Fruit fly (Drosophila melanogaster): ENCODE results near the gene flr.

flr gene

dm6 chr3L:13412200-13412885 is at the start of gene flr, which contains the start of gene CG10222:
flr (plus strand) TSS chr3L:13412843.
CG10222 (minus strand) TSS chr3L:13412453.
- TF ChIP-seq CG17801 (GFP tag; optimal IDR thresholded peaks at IDR 0.05; ENCODE audit: partially characterized antibody): no peak

DNA sequence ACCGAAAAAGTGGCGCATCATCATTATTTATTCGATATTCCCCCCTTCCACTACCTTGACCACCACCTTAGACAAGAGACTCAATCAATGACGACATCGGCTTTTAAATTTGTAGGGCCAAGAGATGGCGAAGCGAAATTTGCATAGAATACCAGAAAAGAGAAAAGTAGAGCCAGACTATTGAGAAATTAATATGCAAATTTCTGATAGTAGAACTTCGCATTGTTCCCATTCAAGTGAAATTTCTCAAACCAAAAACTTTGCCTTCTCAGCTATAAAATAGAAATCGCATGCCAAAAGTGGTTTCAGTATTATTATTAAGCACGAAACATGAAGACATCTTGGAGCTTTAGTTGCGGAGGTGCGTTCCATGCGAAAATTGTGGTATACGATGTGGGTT is 35.0 kb upstream of the flr start, which contains the start of gene CG14111:
Gene CG14111 (plus strand): TSS at position 301 of the 400 bp plus-strand sequence.
- TF ChIP-seq CG17801 (GFP tag; optimal IDR thresholded peaks at IDR 0.05; ENCODE audit: partially characterized antibody): no peak

- no peak for TF ChIP-seq CG17801 (GFP tag; optimal IDR thresholded peaks at IDR 0.05; ENCODE audit: partially characterized antibody)
These were observed 34.4 kb upstream of the flr start, which contains the start of gene SNCF for dm6 chr3L:13378202-13378601. SNCF (plus strand) TSS chr3L:13378583.

- TF ChIP-seq CG17801 (GFP tag; optimal IDR thresholded peaks at IDR 0.05; ENCODE audit: partially characterized antibody): no peak
These were observed 31.5 kb upstream of the flr start, which contains the start of gene CG14107 for dm6 chr3L:13381160-13381559. CG14107 (minus strand) TSS chr3L:13381346.

dm6 chr3L:13382061-13382815 is 30.4 kb upstream of the flr start, which contains the start of gene ImpL1:
ImpL1 (plus strand) TSS chr3L:13382765.
- no peak for TF ChIP-seq CG17801 (GFP tag; optimal IDR thresholded peaks at IDR 0.05; ENCODE audit: partially characterized antibody)

dm6 chr3L:13384489-13384888 is 28.2 kb upstream of the flr start, which contains the start of gene CG14110:
CG14110 (plus strand) TSS chr3L:13384789.
- no peak for TF ChIP-seq CG17801 (GFP tag; optimal IDR thresholded peaks at IDR 0.05; ENCODE audit: partially characterized antibody)

DNA sequence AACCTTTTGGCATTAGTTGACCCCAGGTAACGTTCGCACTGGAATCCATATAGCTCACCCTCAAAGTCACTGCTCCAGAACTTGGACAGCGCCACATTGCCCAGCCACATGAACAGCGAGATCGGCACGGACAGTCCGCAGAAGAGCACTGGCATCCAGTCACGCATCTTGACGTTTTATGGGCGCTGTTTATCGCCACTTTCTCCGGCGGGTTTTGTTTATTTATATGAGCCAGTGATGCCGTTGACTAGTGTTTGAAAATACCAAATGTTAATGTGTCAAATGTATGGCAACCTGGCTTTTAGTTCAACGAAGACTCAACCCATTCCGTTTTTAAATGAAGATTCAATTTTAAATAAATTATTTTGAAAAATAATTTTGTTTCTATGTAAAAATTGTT is 25.0 kb upstream of the flr start, which contains the start of gene CG10171:
Gene CG10171 (minus strand): TSS at position 300 of the 400 bp plus-strand sequence.
- TF ChIP-seq CG17801 (GFP tag; optimal IDR thresholded peaks at IDR 0.05; ENCODE audit: partially characterized antibody): no peak

DNA sequence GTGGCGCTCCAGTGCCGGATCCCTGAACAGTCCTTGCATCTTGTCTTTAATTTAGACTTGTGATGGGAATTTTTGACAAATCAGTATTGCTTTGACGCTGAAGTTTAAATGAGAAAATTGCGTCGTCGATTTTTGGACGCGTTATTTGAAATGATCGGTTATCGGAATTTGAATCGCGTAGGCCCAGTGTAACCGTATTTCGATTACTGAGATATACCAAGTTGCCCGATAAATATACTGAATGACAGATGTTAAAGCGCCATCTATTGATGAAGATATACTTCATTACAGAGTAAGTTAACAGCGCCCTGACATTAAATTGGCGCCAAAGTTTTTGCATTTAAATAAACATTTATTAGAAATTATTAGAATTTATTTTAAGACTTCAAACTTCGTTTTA is 22.8 kb upstream of the flr start, which contains the start of gene Poc1:
Gene Poc1 (minus strand): TSS at position 173 of the 400 bp plus-strand sequence.
- no peak for TF ChIP-seq CG17801 (GFP tag; optimal IDR thresholded peaks at IDR 0.05; ENCODE audit: partially characterized antibody)

DNA sequence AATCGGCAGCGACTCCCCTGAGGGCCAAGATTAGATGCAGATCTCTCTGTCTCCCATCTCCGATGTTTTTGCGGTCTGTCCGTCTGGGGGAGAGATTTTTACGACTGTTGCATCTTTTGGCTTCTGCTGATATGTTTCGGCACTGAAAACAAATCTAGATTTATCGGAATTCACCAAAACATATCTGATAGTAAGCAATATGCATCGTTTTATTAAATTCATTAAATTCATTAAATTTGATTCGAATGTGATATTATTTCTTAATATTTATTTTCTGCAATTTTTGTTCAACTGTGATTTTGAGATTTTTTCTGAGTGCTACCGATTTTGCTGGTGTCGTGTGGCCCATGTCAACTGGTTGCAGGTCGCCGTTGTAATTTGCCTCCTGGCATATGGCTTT is 19.1 kb upstream of the flr start:
- TF ChIP-seq CG17801 (GFP tag; optimal IDR thresholded peaks at IDR 0.05; ENCODE audit: partially characterized antibody): no peak

- no peak for TF ChIP-seq CG17801 (GFP tag; optimal IDR thresholded peaks at IDR 0.05; ENCODE audit: partially characterized antibody)
These were observed 15.0 kb upstream of the flr start for dm6 chr3L:13397656-13398055.

dm6 chr3L:13400872-13401418 is 11.7 kb upstream of the flr start, which contains the start of gene sens:
sens (minus strand) TSS chr3L:13401125.
- no peak for TF ChIP-seq CG17801 (GFP tag; optimal IDR thresholded peaks at IDR 0.05; ENCODE audit: partially characterized antibody)

DNA sequence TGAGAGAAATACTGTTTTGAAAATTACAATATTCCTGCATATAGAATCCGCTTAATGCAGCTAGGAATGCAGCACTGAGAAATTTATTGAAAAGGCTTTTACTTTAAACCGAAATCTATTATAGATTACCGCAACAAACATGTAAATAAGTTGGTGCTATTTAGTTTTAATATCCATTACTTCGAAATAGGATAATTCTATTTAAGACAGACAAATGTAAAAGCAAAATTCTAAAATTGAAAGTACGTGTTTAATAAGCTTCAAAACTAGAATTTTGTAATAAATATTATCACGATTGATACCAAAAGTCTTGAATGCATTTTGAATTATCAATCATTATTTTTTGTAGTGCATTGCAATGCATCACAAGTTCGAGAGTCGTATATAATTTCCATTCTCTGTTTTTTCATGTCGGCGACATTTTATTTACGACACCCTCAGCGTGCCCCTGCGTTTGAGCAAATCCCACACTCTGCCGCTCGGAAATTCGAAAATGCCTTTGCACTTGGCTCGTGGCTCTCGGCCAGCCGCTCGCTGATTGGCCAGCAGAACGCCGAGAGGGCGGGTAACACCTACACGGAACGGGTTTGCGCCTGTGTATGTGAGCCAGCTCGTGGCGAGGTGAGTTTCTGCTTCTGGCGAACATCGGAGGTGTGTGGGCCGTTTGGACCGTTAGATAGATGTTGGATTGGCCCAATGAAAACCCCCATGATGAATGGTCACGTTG is 9.3 kb upstream of the flr start:
- no peak for TF ChIP-seq CG17801 (GFP tag; optimal IDR thresholded peaks at IDR 0.05; ENCODE audit: partially characterized antibody)

dm6 chr3L:13406873-13407272 is 5.8 kb upstream of the flr start:
- no peak for TF ChIP-seq CG17801 (GFP tag; optimal IDR thresholded peaks at IDR 0.05; ENCODE audit: partially characterized antibody)

DNA sequence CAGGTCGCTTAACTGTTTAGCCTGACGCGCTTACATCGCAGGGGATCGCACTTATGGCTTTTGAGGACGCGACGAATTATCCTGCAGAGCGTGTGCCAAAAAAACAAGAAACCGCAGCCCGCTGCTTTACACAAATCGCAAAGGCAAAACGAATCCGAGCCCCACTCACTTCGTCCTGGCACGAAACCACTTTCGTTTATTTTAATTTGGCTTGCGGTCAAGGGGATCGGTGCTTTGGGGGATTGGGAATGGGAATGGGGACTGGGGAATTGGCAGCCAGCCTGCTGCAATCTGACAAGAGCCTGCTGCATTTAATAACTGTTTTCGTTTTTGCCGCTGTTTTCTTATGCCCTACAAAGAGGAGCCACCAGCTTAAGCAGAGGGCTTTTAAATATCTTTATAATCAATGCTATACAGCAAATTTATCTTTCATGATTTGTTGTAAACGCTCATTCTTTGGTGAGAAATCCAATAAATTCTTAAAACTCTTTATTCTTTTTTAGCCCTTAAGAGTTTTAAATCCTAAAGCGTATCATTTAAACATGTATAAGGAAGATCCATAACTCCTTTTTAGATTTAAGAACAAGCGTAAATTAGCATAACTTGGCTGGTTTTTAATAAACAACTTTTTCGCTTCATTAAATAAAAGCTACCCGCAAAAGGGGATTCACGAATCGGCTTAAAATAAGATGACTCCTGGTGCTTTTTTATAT is 2.7 kb upstream of the flr start:
- no peak for TF ChIP-seq CG17801 (GFP tag; optimal IDR thresholded peaks at IDR 0.05; ENCODE audit: partially characterized antibody)

All from ovary, adult (tissue).